Fruit fly (Drosophila melanogaster) Kc167 (cell line): ENCODE measurements around the gene CG11068.

Experiments
- Myc ChIP-seq: fragments of >200 bp; optimal IDR thresholded peaks from 2 replicates; lab custom pipeline; 2017; ENCODE audit warnings: missing external identifiers
- h ChIP-seq: fragments of >200 bp; optimal IDR thresholded peaks from 3 replicates; lab custom pipeline; 2018; ENCODE audit warnings: missing external identifiers
- insv ChIP-seq: fragments of >200 bp; optimal IDR thresholded peaks from 3 replicates; lab custom pipeline; 2018; ENCODE audit warnings: missing external identifiers
- psq ChIP-seq: fragments of >200 bp; optimal IDR thresholded peaks from 2 replicates; lab custom pipeline; 2017; ENCODE audit warnings: missing external identifiers

DNA sequence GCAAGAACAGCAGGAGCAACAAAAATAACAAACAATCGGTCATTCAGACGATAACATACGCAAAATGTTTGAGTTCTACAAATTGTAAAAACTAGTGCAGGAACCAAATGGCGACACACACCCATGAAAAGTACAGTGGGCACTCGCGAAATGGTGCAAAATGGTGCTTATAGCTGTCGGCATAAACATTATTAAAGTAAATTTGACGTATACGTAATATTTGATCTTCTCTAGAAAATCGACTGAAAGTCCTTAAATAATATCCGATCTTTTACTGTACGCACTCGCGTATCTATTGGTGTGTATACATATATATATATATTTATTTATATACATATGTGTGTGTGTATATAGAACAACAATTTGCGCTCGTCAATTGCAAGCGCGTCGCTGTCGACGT is 19.5 kb upstream of the CG11068 start:
- TF ChIP-seq insv (lab: Kevin White, UChicago) = no peak
- TF ChIP-seq psq (lab: Kevin White, UChicago) = no peak
- no peak for TF ChIP-seq h
- no peak for TF ChIP-seq Myc (lab: Kevin White, UChicago)
